Comparison of ENCODE assay signal across 4 worm cellular contexts in genomic region chrX:7986892-7987291, ce11.
A peak's percentile ranks its signal among the peaks of the same experiment; 100 is the strongest.
TF ChIP-seq lines count a peak whose summit lies in the region.

No protein-coding gene starts in this region.

TF ChIP-seq in whole organism, L1 larva, 84 proteins besides CTCF, POLR2A, EP300 and RAD21 (continued from another document and continues in another):
- peak; percentile 95 for TF ChIP-seq nhr-71 (tag; optimal IDR thresholded peaks at IDR 0.05; lab: Kevin White, UChicago)
- no peak for TF ChIP-seq fkh-4 (tag; optimal IDR thresholded peaks at IDR 0.05; lab: Kevin White, UChicago; ENCODE audit: borderline replicate concordance)
- TF ChIP-seq ets-5 (GFP tag; IDR thresholded peaks at IDR 0.05; lab: Robert Waterston, UW) = no peak
- no peak for TF ChIP-seq mef-2 (tag; optimal IDR thresholded peaks at IDR 0.05; lab: Kevin White, UChicago)
- no peak for TF ChIP-seq mab-9 (GFP tag; IDR thresholded peaks at IDR 0.05; lab: Robert Waterston, UW)
- peak; percentile 62 for TF ChIP-seq unc-130 (tag; optimal IDR thresholded peaks at IDR 0.05; lab: Kevin White, UChicago)
- peak; percentile 80 for TF ChIP-seq nhr-19 (GFP tag; conservative IDR thresholded peaks at IDR 0.05; lab: Robert Waterston, UW)
- no peak for TF ChIP-seq ceh-90 (tag; optimal IDR thresholded peaks at IDR 0.05; lab: Kevin White, UChicago)
- peak; percentile 25 to 61 for TF ChIP-seq lsy-2 (tag; optimal IDR thresholded peaks at IDR 0.05; lab: Kevin White, UChicago)
- TF ChIP-seq grh-1 (GFP tag; IDR thresholded peaks at IDR 0.05; lab: Robert Waterston, UW) = peak; percentile 42
- peak in 1 of 2 experiments; percentile 76 for TF ChIP-seq lin-35 (GFP tag; optimal IDR thresholded peaks at IDR 0.05; lab: Kevin White, UChicago)
- no peak for TF ChIP-seq egl-27 (tag; optimal IDR thresholded peaks at IDR 0.05; lab: Kevin White, UChicago)
- peak in 1 of 2 experiments; percentile 76 for TF ChIP-seq mdl-1 (tag; optimal IDR thresholded peaks at IDR 0.05; lab: Kevin White, UChicago)
- peak in 2 of 3 experiments; percentile 12 to 17 for TF ChIP-seq dpl-1 (GFP tag; optimal IDR thresholded peaks at IDR 0.05; lab: Kevin White, UChicago)
- TF ChIP-seq aly-2 (tag; optimal IDR thresholded peaks at IDR 0.05; lab: Kevin White, UChicago) = no peak
- TF ChIP-seq ztf-11 (tag; optimal IDR thresholded peaks at IDR 0.05; lab: Kevin White, UChicago) = no peak
- TF ChIP-seq ztf-4 (tag; optimal IDR thresholded peaks at IDR 0.05; lab: Kevin White, UChicago) = no peak
- no peak for TF ChIP-seq lin-15B (tag; optimal IDR thresholded peaks at IDR 0.05; lab: Kevin White, UChicago)
- no peak for TF ChIP-seq pax-3 (tag; optimal IDR thresholded peaks at IDR 0.05; lab: Kevin White, UChicago)
- no peak for TF ChIP-seq fkh-8 (tag; optimal IDR thresholded peaks at IDR 0.05; lab: Kevin White, UChicago)
- peak in 5 of 6 experiments; percentile 72 to 97 (median 92) for TF ChIP-seq elt-3 (tag; optimal IDR thresholded peaks at IDR 0.05; lab: Kevin White, UChicago)
- no peak for TF ChIP-seq sup-37 (GFP tag; optimal IDR thresholded peaks at IDR 0.05; lab: Kevin White, UChicago)
- TF ChIP-seq hlh-4 (tag; optimal IDR thresholded peaks at IDR 0.05; lab: Kevin White, UChicago) = no peak
- no peak for TF ChIP-seq egl-13 (tag; optimal IDR thresholded peaks at IDR 0.05; lab: Kevin White, UChicago)
- TF ChIP-seq nhr-76 (tag; optimal IDR thresholded peaks at IDR 0.05; lab: Kevin White, UChicago) = no peak
- peak; percentile 89 for TF ChIP-seq lin-14 (GFP tag; optimal IDR thresholded peaks at IDR 0.05; lab: Kevin White, UChicago)
- no peak for TF ChIP-seq nhr-84 (tag; optimal IDR thresholded peaks at IDR 0.05; lab: Kevin White, UChicago)
- no peak for TF ChIP-seq ces-1 (GFP tag; optimal IDR thresholded peaks at IDR 0.05; lab: Kevin White, UChicago)
- TF ChIP-seq unc-98 (GFP tag; IDR thresholded peaks at IDR 0.05; lab: Robert Waterston, UW) = no peak
- peak; percentile 94 for TF ChIP-seq nhr-20 (tag; optimal IDR thresholded peaks at IDR 0.05; lab: Kevin White, UChicago)
- TF ChIP-seq efl-3 (GFP tag; optimal IDR thresholded peaks at IDR 0.05; lab: Kevin White, UChicago) = no peak
- TF ChIP-seq xbp-1 (tag; optimal IDR thresholded peaks at IDR 0.05; lab: Kevin White, UChicago) = peak; percentile 52
- 0 out of 2 replicates have a peak, but pooled peaks have one; percentile 33 for TF ChIP-seq ceh-88 (GFP tag; IDR thresholded peaks at IDR 0.05; lab: Robert Waterston, UW)

TF ChIP-seq in whole organism, L2 larva, 48 proteins besides CTCF, POLR2A, EP300 and RAD21 (continued from another document):
- TF ChIP-seq aly-2 (tag; optimal IDR thresholded peaks at IDR 0.05; lab: Kevin White, UChicago) = no peak
- TF ChIP-seq ama-1 (optimal IDR thresholded peaks at IDR 0.05; lab: Kevin White, UChicago) = no peak
- peak; percentile 42 to 54 for TF ChIP-seq mdl-1 (tag; optimal IDR thresholded peaks at IDR 0.05; lab: Kevin White, UChicago)

TF ChIP-seq in whole organism, L3 larva, 47 proteins besides CTCF, POLR2A, EP300 and RAD21 (continued from another document):
- TF ChIP-seq nfya-1 (tag; optimal IDR thresholded peaks at IDR 0.05; lab: Kevin White, UChicago; ENCODE audit: insufficient read depth) = peak; percentile 17
- TF ChIP-seq ceh-28 (tag; optimal IDR thresholded peaks at IDR 0.05; lab: Kevin White, UChicago) = peak; percentile 80
- TF ChIP-seq elt-3 (tag; optimal IDR thresholded peaks at IDR 0.05; lab: Kevin White, UChicago) = peak in 2 of 3 experiments; percentile 74 to 93
- TF ChIP-seq elt-1 (tag; optimal IDR thresholded peaks at IDR 0.05; lab: Kevin White, UChicago) = no peak
- TF ChIP-seq nhr-28 (tag; optimal IDR thresholded peaks at IDR 0.05; lab: Kevin White, UChicago) = no peak

TF ChIP-seq in whole organism, L4 larva, 104 proteins besides CTCF, POLR2A, EP300 and RAD21 (continued from another document):
- TF ChIP-seq ceh-32 (tag; optimal IDR thresholded peaks at IDR 0.05; lab: Kevin White, UChicago; ENCODE audit: poor library complexity) (no peak), sdz-12 (GFP tag; optimal IDR thresholded peaks at IDR 0.05; lab: Kevin White, UChicago) (no peak), tra-1 (GFP tag; IDR thresholded peaks at IDR 0.05; lab: Robert Waterston, UW) (no peak; the same call in 1 of the 2 replicates), dve-1 (tag; optimal IDR thresholded peaks at IDR 0.05; lab: Kevin White, UChicago; ENCODE audit: insufficient read depth) (peak; percentile 95), mdl-1 (tag; optimal IDR thresholded peaks at IDR 0.05; lab: Kevin White, UChicago) (peak; percentile 63 to 73), dpl-1 (GFP tag; optimal IDR thresholded peaks at IDR 0.05; lab: Kevin White, UChicago) (no peak), ceh-20 (GFP tag; IDR thresholded peaks at IDR 0.05; lab: Robert Waterston, UW) (no peak), lin-15B (tag; optimal IDR thresholded peaks at IDR 0.05; lab: Kevin White, UChicago) (no peak), tag-97 (GFP tag; IDR thresholded peaks at IDR 0.05; lab: Robert Waterston, UW) (no peak), lin-39 (tag; optimal IDR thresholded peaks at IDR 0.05; lab: Kevin White, UChicago) (no peak), nhr-11 (tag; optimal IDR thresholded peaks at IDR 0.05; lab: Kevin White, UChicago) (no peak), mep-1 (tag; optimal IDR thresholded peaks at IDR 0.05; lab: Kevin White, UChicago) (peak; percentile 59), dmd-8 (GFP tag; IDR thresholded peaks at IDR 0.05; lab: Robert Waterston, UW) (no peak), F26F4.8 (GFP tag; conservative IDR thresholded peaks at IDR 0.05; lab: Robert Waterston, UW) (no peak), aly-2 (tag; optimal IDR thresholded peaks at IDR 0.05; lab: Kevin White, UChicago) (no peak), ceh-62 (tag; optimal IDR thresholded peaks at IDR 0.05; lab: Kevin White, UChicago) (no peak), hlh-11 (tag; optimal IDR thresholded peaks at IDR 0.05; lab: Kevin White, UChicago) (peak; percentile 92), ztf-11 (tag; optimal IDR thresholded peaks at IDR 0.05; lab: Kevin White, UChicago) (no peak), F49E8.2 (tag; optimal IDR thresholded peaks at IDR 0.05; lab: Kevin White, UChicago; ENCODE audit: borderline replicate concordance) (no peak), ama-1 (optimal IDR thresholded peaks at IDR 0.05; lab: Kevin White, UChicago) (no peak), zip-2 (tag; optimal IDR thresholded peaks at IDR 0.05; lab: Kevin White, UChicago) (no peak), ZK337.2 (GFP tag; IDR thresholded peaks at IDR 0.05; lab: Robert Waterston, UW) (no peak), ctbp-1 (GFP tag; IDR thresholded peaks at IDR 0.05; lab: Robert Waterston, UW) (no peak), nhr-102 (tag; optimal IDR thresholded peaks at IDR 0.05; lab: Kevin White, UChicago) (peak; percentile 87), madf-5 (GFP tag; IDR thresholded peaks at IDR 0.05; lab: Robert Waterston, UW) (no peak), lin-29 (GFP tag; IDR thresholded peaks at IDR 0.05; lab: Robert Waterston, UW) (no peak), nhr-10 (tag; optimal IDR thresholded peaks at IDR 0.05; lab: Kevin White, UChicago) (no peak), dmd-9 (GFP tag; IDR thresholded peaks at IDR 0.05; lab: Robert Waterston, UW) (no peak), skn-1 (tag; optimal IDR thresholded peaks at IDR 0.05; lab: Kevin White, UChicago) (no peak), ztf-7 (tag; optimal IDR thresholded peaks at IDR 0.05; lab: Kevin White, UChicago) (no peak), unc-130 (GFP tag; optimal IDR thresholded peaks at IDR 0.05; lab: Kevin White, UChicago) (no peak), arid-1 (GFP tag; conservative IDR thresholded peaks at IDR 0.05; lab: Robert Waterston, UW) (no peak), pha-4 (GFP tag; IDR thresholded peaks at IDR 0.05; lab: Robert Waterston, UW) (no peak), pha-4 (tag; optimal IDR thresholded peaks at IDR 0.05; lab: Kevin White, UChicago) (no peak), nhr-41 (GFP tag; IDR thresholded peaks at IDR 0.05; lab: Robert Waterston, UW) (0 out of 2 replicates have a peak, but pooled peaks have one; percentile 35), jun-1 (tag; optimal IDR thresholded peaks at IDR 0.05; lab: Kevin White, UChicago) (no peak), T20F7.1 (GFP tag; optimal IDR thresholded peaks at IDR 0.05; lab: Kevin White, UChicago) (no peak), duxl-1 (tag; optimal IDR thresholded peaks at IDR 0.05; lab: Kevin White, UChicago; ENCODE audit: poor library complexity) (no peak), cey-2 (tag; optimal IDR thresholded peaks at IDR 0.05; lab: Kevin White, UChicago; ENCODE audit: borderline replicate concordance, insufficient read depth) (no peak), hmg-1.1 (GFP tag; IDR thresholded peaks at IDR 0.05; lab: Robert Waterston, UW) (no peak), mes-2 (tag; optimal IDR thresholded peaks at IDR 0.05; lab: Kevin White, UChicago; ENCODE audit: poor library complexity, severe bottlenecking) (peak; percentile 21), ceh-28 (tag; optimal IDR thresholded peaks at IDR 0.05; lab: Kevin White, UChicago) (no peak), Y48G9A.11 (GFP tag; IDR thresholded peaks at IDR 0.05; lab: Robert Waterston, UW) (no peak), ces-1 (GFP tag; optimal IDR thresholded peaks at IDR 0.05; lab: Kevin White, UChicago) (no peak), daf-19 (GFP tag; conservative IDR thresholded peaks at IDR 0.05; lab: Robert Waterston, UW) (no peak), pqm-1 (tag; optimal IDR thresholded peaks at IDR 0.05; lab: Kevin White, UChicago) (peak; percentile 3), fos-1 (tag; optimal IDR thresholded peaks at IDR 0.05; lab: Kevin White, UChicago) (no peak), daf-16 (GFP tag; optimal IDR thresholded peaks at IDR 0.05; lab: Kevin White, UChicago) (peak in 1 of 2 experiments; percentile 58), daf-16 (tag; optimal IDR thresholded peaks at IDR 0.05; lab: Kevin White, UChicago) (peak; percentile 89), php-3 (GFP tag; IDR thresholded peaks at IDR 0.05; lab: Robert Waterston, UW) (peak; percentile 65; the same call in 1 of the 2 replicates), Y105C5A.15 (GFP tag; IDR thresholded peaks at IDR 0.05; lab: Robert Waterston, UW) (no peak), egl-27 (tag; optimal IDR thresholded peaks at IDR 0.05; lab: Kevin White, UChicago) (no peak), F10B5.3 (tag; optimal IDR thresholded peaks at IDR 0.05; lab: Kevin White, UChicago) (no peak), gei-8 (GFP tag; optimal IDR thresholded peaks at IDR 0.05; lab: Kevin White, UChicago) (peak; percentile 53), madf-9 (GFP tag; conservative IDR thresholded peaks at IDR 0.05; lab: Robert Waterston, UW) (no peak), nhr-77 (tag; optimal IDR thresholded peaks at IDR 0.05; lab: Kevin White, UChicago) (peak; percentile 12), mxl-3 (GFP tag; optimal IDR thresholded peaks at IDR 0.05; lab: Kevin White, UChicago) (peak; percentile 58), lir-3 (tag; optimal IDR thresholded peaks at IDR 0.05; lab: Kevin White, UChicago) (no peak), zfp-2 (tag; optimal IDR thresholded peaks at IDR 0.05; lab: Kevin White, UChicago) (no peak), daf-12 (tag; optimal IDR thresholded peaks at IDR 0.05; lab: Kevin White, UChicago) (no peak), fkh-10 (GFP tag; optimal IDR thresholded peaks at IDR 0.05; lab: Kevin White, UChicago) (no peak), nhr-48 (tag; optimal IDR thresholded peaks at IDR 0.05; lab: Kevin White, UChicago) (peak; percentile 83), spr-3 (GFP tag; optimal IDR thresholded peaks at IDR 0.05; lab: Kevin White, UChicago) (no peak), lin-13 (GFP tag; optimal IDR thresholded peaks at IDR 0.05; lab: Kevin White, UChicago) (no peak), nhr-237 (tag; optimal IDR thresholded peaks at IDR 0.05; lab: Kevin White, UChicago) (no peak), D1046.2 (GFP tag; IDR thresholded peaks at IDR 0.05; lab: Robert Waterston, UW) (no peak), lin-38 (GFP tag; IDR thresholded peaks at IDR 0.05; lab: Robert Waterston, UW) (no peak), F44E2.7 (GFP tag; IDR thresholded peaks at IDR 0.05; lab: Robert Waterston, UW) (no peak), zfp-3 (GFP tag; conservative IDR thresholded peaks at IDR 0.05; lab: Robert Waterston, UW) (0 out of 2 replicates have a peak, but pooled peaks have one; percentile 12), T26A8.4 (GFP tag; IDR thresholded peaks at IDR 0.05; lab: Robert Waterston, UW) (peak; percentile 59; the same call in 1 of the 2 replicates), saeg-2 (GFP tag; IDR thresholded peaks at IDR 0.05; lab: Robert Waterston, UW) (peak; percentile 71; the same call in 1 of the 2 replicates), spr-1 (tag; optimal IDR thresholded peaks at IDR 0.05; lab: Kevin White, UChicago) (no peak), snpc-4 (tag; optimal IDR thresholded peaks at IDR 0.05; lab: Kevin White, UChicago) (no peak), R02D3.7 (tag; optimal IDR thresholded peaks at IDR 0.05; lab: Kevin White, UChicago) (no peak), ceh-44 (GFP tag; IDR thresholded peaks at IDR 0.05; lab: Robert Waterston, UW) (no peak), rbr-2 (tag; optimal IDR thresholded peaks at IDR 0.05; lab: Kevin White, UChicago) (no peak), ceh-82 (tag; optimal IDR thresholded peaks at IDR 0.05; lab: Kevin White, UChicago) (no peak), hif-1 (tag; optimal IDR thresholded peaks at IDR 0.05; lab: Kevin White, UChicago) (peak in 1 of 2 experiments; percentile 1), Y75B8A.6 (GFP tag; IDR thresholded peaks at IDR 0.05; lab: Robert Waterston, UW) (no peak), mxl-2 (GFP tag; conservative IDR thresholded peaks at IDR 0.05; lab: Robert Waterston, UW) (peak; percentile 82), nhr-42 (GFP tag; IDR thresholded peaks at IDR 0.05; lab: Robert Waterston, UW) (no peak), zip-11 (GFP tag; IDR thresholded peaks at IDR 0.05; lab: Robert Waterston, UW) (no peak), nhr-111 (GFP tag; optimal IDR thresholded peaks at IDR 0.05; lab: Kevin White, UChicago) (no peak), dmd-6 (GFP tag; IDR thresholded peaks at IDR 0.05; lab: Robert Waterston, UW) (peak; percentile 77), set-16 (GFP tag; IDR thresholded peaks at IDR 0.05; lab: Robert Waterston, UW) (no peak), aha-1 (tag; lab: Kevin White, UChicago) (peak; percentile 90), hlh-30 (tag; optimal IDR thresholded peaks at IDR 0.05; lab: Kevin White, UChicago; ENCODE audit: insufficient read depth) (peak; percentile 79), Y5F2A.4 (GFP tag; optimal IDR thresholded peaks at IDR 0.05; lab: Kevin White, UChicago) (no peak), F37D6.2 (tag; optimal IDR thresholded peaks at IDR 0.05; lab: Kevin White, UChicago) (no peak), zag-1 (tag; optimal IDR thresholded peaks at IDR 0.05; lab: Kevin White, UChicago) (no peak)
